Fruit fly (Drosophila melanogaster) whole organism, wandering third instar larva: Measurements from ENCODE around the gene Zip102B.
A peak's percentile ranks its signal among the peaks of the same experiment; 100 is the strongest.

Experiments used
- Abd-B ChIP-seq: fragments of >200 bp; optimal IDR thresholded peaks from 2 replicates; lab custom pipeline; 2017; ENCODE audit warnings: missing biosample characterization, missing genetic modification characterization
- CG9705 ChIP-seq: fragments of 200-800 bp; sonication (Bioruptor generic); optimal IDR thresholded peaks from 2 replicates; lab custom pipeline; 2018; ENCODE audit warnings: missing biosample characterization, mild to moderate bottlenecking, missing genetic modification characterization
- CrebA ChIP-seq: fragments of 200-800 bp; sonication (Bioruptor generic); optimal IDR thresholded peaks from 2 replicates; lab custom pipeline; 2016; ENCODE audit warnings: missing biosample characterization, mild to moderate bottlenecking, missing genetic modification characterization, borderline replicate concordance
- Dfd ChIP-seq: fragments of >200 bp; optimal IDR thresholded peaks from 2 replicates; lab custom pipeline; 2017; ENCODE audit warnings: missing biosample characterization, missing genetic modification characterization
- Dif ChIP-seq: fragments of 200-275, 200-300 bp; sonication (Bioruptor generic); optimal IDR thresholded peaks from 2 replicates; lab custom pipeline; 2018; ENCODE audit warnings: missing biosample characterization, missing genetic modification characterization; ENCODE audit not compliant: partially characterized antibody
- GATAd ChIP-seq: sonication (Bioruptor generic); optimal IDR thresholded peaks from 2 replicates; lab custom pipeline; 2016; ENCODE audit warnings: missing biosample characterization, missing genetic modification characterization
- Hnf4 ChIP-seq: fragments of 200-800 bp; sonication (Bioruptor generic); optimal IDR thresholded peaks from 2 replicates; lab custom pipeline; 2016; ENCODE audit warnings: missing biosample characterization, mild to moderate bottlenecking, missing genetic modification characterization
- Hr78 ChIP-seq: fragments of >200 bp; optimal IDR thresholded peaks from 2 replicates; lab custom pipeline; 2017; ENCODE audit warnings: missing biosample characterization, missing genetic modification characterization
- Hr83 ChIP-seq: fragments of 200-300 bp; sonication (Bioruptor generic); optimal IDR thresholded peaks from 2 replicates; lab custom pipeline; 2016; ENCODE audit warnings: missing biosample characterization, mild to moderate bottlenecking, missing genetic modification characterization, moderate library complexity; ENCODE audit not compliant: poor library complexity, severe bottlenecking
- Jra ChIP-seq: sonication (Bioruptor generic); optimal IDR thresholded peaks from 2 replicates; lab custom pipeline; 2016; ENCODE audit warnings: missing biosample characterization, missing genetic modification characterization
- Mio ChIP-seq: sonication (Bioruptor generic); optimal IDR thresholded peaks from 2 replicates; lab custom pipeline; 2016; ENCODE audit warnings: missing biosample characterization, missing genetic modification characterization
- Myc ChIP-seq: fragments of >200 bp; optimal IDR thresholded peaks from 2 replicates; lab custom pipeline; 2017
- N ChIP-seq: fragments of >200 bp; optimal IDR thresholded peaks from 2 replicates; lab custom pipeline; 2018; ENCODE audit warnings: missing biosample characterization, missing external identifiers, missing genetic modification characterization
- OdsH ChIP-seq: fragments of 200-800 bp; sonication (Bioruptor generic); optimal IDR thresholded peaks from 2 replicates; lab custom pipeline; 2016; ENCODE audit warnings: missing biosample characterization, mild to moderate bottlenecking, missing genetic modification characterization
- Rel ChIP-seq, 2 experiments: fragments of 200-800 bp; sonication (Bioruptor generic) in 1 of 2; optimal IDR thresholded peaks; 2 replicates in 1 of 2; 3 replicates in 1 of 2; lab custom pipeline; 2016 to 2019; ENCODE audit warnings: mild to moderate bottlenecking in 2 of 2, missing biosample characterization in 2 of 2, missing genetic modification characterization in 2 of 2, moderate library complexity in 1 of 2
- Sp1 ChIP-seq: fragments of 200-800 bp; sonication (Bioruptor generic); optimal IDR thresholded peaks from 3 replicates; lab custom pipeline; 2019; ENCODE audit warnings: missing biosample characterization, mild to moderate bottlenecking, missing genetic modification characterization, moderate library complexity
- Vsx2 ChIP-seq: fragments of 200-300, 225-300 bp; sonication (Bioruptor generic); optimal IDR thresholded peaks from 2 replicates; lab custom pipeline; 2018; ENCODE audit warnings: missing biosample characterization, missing genetic modification characterization; ENCODE audit not compliant: partially characterized antibody
- brk ChIP-seq: fragments of 200-800 bp; sonication (Bioruptor generic); optimal IDR thresholded peaks from 2 replicates; lab custom pipeline; 2016; ENCODE audit warnings: missing biosample characterization, mild to moderate bottlenecking, missing genetic modification characterization
- dmrt93B ChIP-seq: fragments of 200-800 bp; sonication (Bioruptor generic); optimal IDR thresholded peaks from 2 replicates; lab custom pipeline; 2018; ENCODE audit warnings: missing biosample characterization, mild to moderate bottlenecking, missing genetic modification characterization
- foxo ChIP-seq, 2 experiments: fragments of 200-800 bp; sonication (Bioruptor generic); optimal IDR thresholded peaks; 2 replicates in 1 of 2; 3 replicates in 1 of 2; lab custom pipeline; 2016 to 2017; ENCODE audit warnings: missing biosample characterization in 2 of 2, missing genetic modification characterization in 2 of 2
- h ChIP-seq: fragments of 200-800 bp; sonication (Bioruptor generic); optimal IDR thresholded peaks from 3 replicates; lab custom pipeline; 2016; ENCODE audit warnings: missing biosample characterization, mild to moderate bottlenecking, missing genetic modification characterization
- jim ChIP-seq: fragments of 175-275, 200-325 bp; sonication (Bioruptor generic); optimal IDR thresholded peaks from 2 replicates; lab custom pipeline; 2016; ENCODE audit warnings: missing biosample characterization, mild to moderate bottlenecking, missing genetic modification characterization
- lola ChIP-seq: fragments of >200 bp; optimal IDR thresholded peaks from 2 replicates; lab custom pipeline; 2017; ENCODE audit warnings: missing biosample characterization, missing genetic modification characterization
- pan ChIP-seq: fragments of >200 bp; optimal IDR thresholded peaks from 2 replicates; lab custom pipeline; 2017
- psq ChIP-seq: fragments of 200-800 bp; sonication (Bioruptor generic); optimal IDR thresholded peaks from 3 replicates; lab custom pipeline; 2017; ENCODE audit warnings: missing biosample characterization, mild to moderate bottlenecking, missing genetic modification characterization, moderate library complexity
- rgr ChIP-seq: fragments of 200-800 bp; sonication (Bioruptor generic); optimal IDR thresholded peaks from 3 replicates; lab custom pipeline; 2016; ENCODE audit warnings: missing biosample characterization, mild to moderate bottlenecking, missing genetic modification characterization
- tai ChIP-seq: sonication (Bioruptor generic); optimal IDR thresholded peaks from 2 replicates; lab custom pipeline; 2016; ENCODE audit warnings: missing biosample characterization, missing genetic modification characterization
- usp ChIP-seq: fragments of >200 bp; optimal IDR thresholded peaks from 2 replicates; lab custom pipeline; 2017; ENCODE audit warnings: missing biosample characterization, missing genetic modification characterization
- woc ChIP-seq: sonication (Bioruptor generic); optimal IDR thresholded peaks from 2 replicates; lab custom pipeline; 2016; ENCODE audit warnings: missing biosample characterization, mild to moderate bottlenecking, missing genetic modification characterization

Zip102B gene

dm6 chr4:332268-332667, 18.4 kb upstream of the Zip102B start:
- TF ChIP-seq Dfd = peak; percentile 94
- TF ChIP-seq usp = no peak

dm6 chr4:329119-329518, 15.2 kb upstream of the Zip102B start:
- no peak for TF ChIP-seq Mio (GFP tag; lab: Kevin White, UChicago)
- TF ChIP-seq Hnf4 (GFP tag; lab: Kevin White, UChicago) = no peak
- no peak for TF ChIP-seq Rel (GFP tag; optimal IDR thresholded peaks at IDR 0.05; lab: Kevin White, UChicago)
- no peak for TF ChIP-seq Rel (tag; optimal IDR thresholded peaks at IDR 0.05; lab: Kevin White, UChicago)
- no peak for TF ChIP-seq jim
- no peak for TF ChIP-seq Dif (GFP tag; lab: Kevin White, UChicago)
- no peak for TF ChIP-seq GATAd
- no peak for TF ChIP-seq psq
- no peak for TF ChIP-seq pan
- no peak for TF ChIP-seq rgr (GFP tag; lab: Kevin White, UChicago)
- no peak for TF ChIP-seq Abd-B (GFP tag; lab: Kevin White, UChicago)
- TF ChIP-seq Hr83 (GFP tag; lab: Kevin White, UChicago) = no peak

- TF ChIP-seq Mio (GFP tag; lab: Kevin White, UChicago) (no peak), Hr78 (GFP tag; lab: Kevin White, UChicago) (no peak), lola (GFP tag; lab: Kevin White, UChicago) (no peak), CrebA (GFP tag; lab: Kevin White, UChicago) (no peak)
Observed at dm6 chr4:318795-319194, 4.9 kb upstream of the Zip102B start.

dm6 chr4:315322-315721, 1.4 kb upstream of the Zip102B start:
- TF ChIP-seq CG9705 (no peak), CrebA (GFP tag; lab: Kevin White, UChicago) (peak; percentile 13), brk (GFP tag; lab: Kevin White, UChicago) (no peak), rgr (GFP tag; lab: Kevin White, UChicago) (no peak), Hnf4 (GFP tag; lab: Kevin White, UChicago) (no peak), woc (GFP tag; lab: Kevin White, UChicago) (peak; percentile 8), Rel (GFP tag; optimal IDR thresholded peaks at IDR 0.05; lab: Kevin White, UChicago) (no peak), Rel (tag; optimal IDR thresholded peaks at IDR 0.05; lab: Kevin White, UChicago) (peak; percentile 89)

dm6 chr4:314672-315266, 882 bp upstream of the Zip102B start, which contains the start of gene Rnf11:
TSS of gene Rnf11 (plus strand) at chr4:314923.
- TF ChIP-seq Hnf4 (GFP tag; lab: Kevin White, UChicago) (peak; percentile 26), N (GFP tag; lab: Kevin White, UChicago) (peak; percentile 99), foxo (GFP tag; optimal IDR thresholded peaks at IDR 0.05; lab: Kevin White, UChicago) (no peak), Vsx2 (GFP tag; lab: Kevin White, UChicago) (no peak), h (GFP tag; lab: Kevin White, UChicago) (no peak), Jra (GFP tag; lab: Kevin White, UChicago) (no peak), woc (GFP tag; lab: Kevin White, UChicago) (peak; percentile 41), OdsH (GFP tag; lab: Kevin White, UChicago) (no peak), dmrt93B (GFP tag; lab: Kevin White, UChicago) (no peak), rgr (GFP tag; lab: Kevin White, UChicago) (peak; percentile 51), Hr78 (GFP tag; lab: Kevin White, UChicago) (peak; percentile 90), lola (GFP tag; lab: Kevin White, UChicago) (peak; percentile 28)

- no peak for TF ChIP-seq OdsH (GFP tag; lab: Kevin White, UChicago)
- no peak for TF ChIP-seq Vsx2 (GFP tag; lab: Kevin White, UChicago)
Observed at dm6 chr4:310670-311069, 3.2 kb downstream of the Zip102B start.

- TF ChIP-seq Myc (lab: Kevin White, UChicago) (peak; percentile 35), N (GFP tag; lab: Kevin White, UChicago) (peak; percentile 63), usp (no peak), Hnf4 (GFP tag; lab: Kevin White, UChicago) (peak; percentile 19), Dfd (no peak), h (GFP tag; lab: Kevin White, UChicago) (no peak), CrebA (GFP tag; lab: Kevin White, UChicago) (peak; percentile 7), tai (GFP tag; lab: Kevin White, UChicago) (peak; percentile 50), woc (GFP tag; lab: Kevin White, UChicago) (peak; percentile 83), brk (GFP tag; lab: Kevin White, UChicago) (peak; percentile 39), Sp1 (GFP tag; lab: Kevin White, UChicago) (no peak)
- TF ChIP-seq, all 38 proteins: peak for 7
Observed at dm6 chr4:307931-308330, 6.0 kb downstream of the Zip102B start, which contains the start of gene Rad23. TSS of gene Rad23 (plus strand) at chr4:308093.
